Fruit fly (Drosophila melanogaster) S2 (cell line): ENCODE measurements around the gene Rsf1.
A peak's percentile ranks its signal among the peaks of the same experiment; 100 is the strongest.

Source experiments
- CG8478 ChIP-seq: fragments of >200 bp; optimal IDR thresholded peaks from 2 replicates; lab custom pipeline; 2018
- CTCF ChIP-seq, 2 experiments: fragments of >200 bp; optimal IDR thresholded peaks; 2 replicates each; lab custom pipeline; 2018

Gene Rsf1

dm6 chr2L:10263343-10263744, at the start of gene Rsf1:
Gene Rsf1, minus strand, starts transcription at chr2L:10263554.
- TF ChIP-seq CG8478, result no peak
- peak in 1 of 2 experiments; percentile 13 for TF ChIP-seq CTCF (optimal IDR thresholded peaks at IDR 0.05; lab: Kevin White, UChicago)

dm6 chr2L:10311822-10312221, 48.5 kb upstream of the Rsf1 start:
- TF ChIP-seq CTCF (optimal IDR thresholded peaks at IDR 0.05; lab: Kevin White, UChicago) (peak in 1 of 2 experiments; percentile 6), CG8478 (no peak)

dm6 chr2L:10310614-10311382, 47.4 kb upstream of the Rsf1 start, which contains the start of gene Cdk5alpha:
Gene Cdk5alpha, minus strand, starts transcription at chr2L:10310956.
- TF ChIP-seq CTCF (optimal IDR thresholded peaks at IDR 0.05; lab: Kevin White, UChicago) (no peak), CG8478 (no peak)

DNA sequence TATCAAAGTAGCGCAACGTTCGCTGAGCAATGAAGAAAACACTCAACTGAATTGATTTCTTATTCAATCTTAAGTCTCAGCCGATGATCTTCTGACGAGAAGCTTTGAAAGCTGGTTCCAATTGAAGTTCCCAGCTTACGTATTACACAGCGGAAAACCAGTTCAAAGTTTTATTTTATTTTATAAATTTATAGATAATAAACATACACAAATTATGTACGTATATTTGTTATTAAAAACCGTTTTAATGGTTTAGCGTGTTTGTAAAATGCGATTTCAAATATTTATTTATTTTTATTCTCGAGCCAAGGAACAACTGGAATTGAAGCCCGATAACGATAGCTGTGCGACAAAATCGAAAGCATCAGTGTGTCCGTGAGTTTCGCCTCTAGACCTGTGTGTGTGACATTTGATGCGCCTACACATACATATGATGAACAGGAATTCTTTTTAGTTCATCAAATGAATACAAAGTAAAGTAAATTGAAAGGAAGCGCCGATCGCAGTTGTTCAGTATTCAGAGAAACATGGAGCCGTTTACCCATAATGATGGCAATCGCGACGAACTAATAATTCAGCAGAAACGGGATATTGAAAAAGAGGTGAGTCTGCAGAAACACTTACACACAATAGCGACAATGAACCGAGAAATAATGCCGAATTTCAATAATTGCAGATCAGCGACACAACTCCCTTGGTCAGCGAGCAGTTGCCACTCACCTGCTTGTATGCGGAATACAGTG, 43.3 kb upstream of the Rsf1 start, which contains the start of the genes CG5390 and CG4968:
Gene CG5390, minus strand, starts transcription at position 77 of the 743 bp plus-strand sequence.
Gene CG4968, plus strand, starts transcription at position 405 of the 743 bp plus-strand sequence.
- TF ChIP-seq CG8478, result no peak
- no peak for TF ChIP-seq CTCF (optimal IDR thresholded peaks at IDR 0.05; lab: Kevin White, UChicago)

DNA sequence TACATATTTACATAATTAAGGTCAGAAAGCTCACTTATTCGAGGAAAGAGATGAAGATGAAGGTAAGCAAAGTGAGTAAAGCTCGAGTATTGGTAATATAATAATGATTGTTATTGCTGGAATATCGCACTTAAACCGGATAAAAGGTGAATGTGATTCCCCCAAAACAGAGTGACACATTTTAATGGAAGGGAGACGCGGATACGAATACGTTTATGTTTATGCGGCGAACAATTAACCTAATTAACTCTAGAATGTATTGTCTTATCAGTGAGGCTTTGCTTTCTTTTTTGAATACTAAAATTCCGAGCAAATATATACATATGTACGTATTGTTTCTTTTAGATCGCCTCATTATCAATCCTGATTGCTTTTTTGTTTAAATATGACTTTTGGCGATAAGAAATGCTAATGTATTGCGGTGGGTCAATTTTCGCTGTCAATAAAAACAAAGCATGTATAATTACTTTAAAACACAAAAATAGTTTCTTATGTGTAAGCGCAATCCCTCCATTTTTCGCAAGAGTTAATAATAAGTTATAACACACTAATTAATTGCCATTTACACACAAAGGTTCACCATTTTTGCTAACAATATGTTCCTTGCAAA, 42.3 kb upstream of the Rsf1 start:
- TF ChIP-seq CG8478 (no peak), CTCF (optimal IDR thresholded peaks at IDR 0.05; lab: Kevin White, UChicago) (no peak)

DNA sequence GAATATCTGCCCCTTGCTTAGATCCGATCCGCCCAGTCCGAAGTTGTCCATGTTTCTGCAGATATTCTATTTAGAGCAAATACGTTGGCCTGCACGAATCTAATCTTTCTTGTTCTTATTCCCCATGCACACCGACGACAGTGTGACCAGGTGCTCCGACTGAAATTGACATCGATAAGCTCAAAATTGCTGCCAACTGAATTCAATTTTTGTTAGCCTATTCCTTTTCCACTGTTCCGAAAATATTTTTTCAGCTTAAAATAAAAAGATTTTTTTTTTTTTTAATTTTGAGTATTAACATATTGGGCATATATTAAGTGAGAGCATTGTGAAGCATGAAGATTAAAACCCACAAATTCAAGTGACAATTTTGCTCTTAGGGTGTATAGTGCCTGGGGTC, 40.4 kb upstream of the Rsf1 start, which contains the start of gene nmd:
Gene nmd, minus strand, starts transcription at position 162 of the 400 bp plus-strand sequence.
- peak in 1 of 2 experiments; percentile 48 for TF ChIP-seq CTCF (optimal IDR thresholded peaks at IDR 0.05; lab: Kevin White, UChicago)
- TF ChIP-seq CG8478, result no peak

- TF ChIP-seq CTCF (optimal IDR thresholded peaks at IDR 0.05; lab: Kevin White, UChicago) (no peak), CG8478 (no peak)
These were observed 38.6 kb upstream of the Rsf1 start, which contains the start of gene CG13138 for dm6 chr2L:10301918-10302317. Gene CG13138, minus strand, starts transcription at chr2L:10302018.

DNA sequence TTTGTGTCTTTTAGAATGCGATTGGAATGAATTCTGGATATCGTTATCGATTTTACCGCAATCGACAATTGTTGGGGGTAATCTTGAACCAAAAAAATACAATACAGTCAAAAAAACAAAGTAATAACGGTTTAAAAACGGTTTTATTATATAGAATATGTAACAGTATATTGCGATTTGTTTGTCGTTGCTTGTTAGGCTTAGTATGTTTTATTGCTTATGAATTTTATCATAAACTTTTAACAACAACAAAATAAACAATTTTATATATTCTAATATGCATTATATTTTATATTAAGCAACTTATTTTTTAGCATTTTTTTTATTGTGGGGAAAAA, 36.4 kb upstream of the Rsf1 start, which contains the start of gene CYLD:
Gene CYLD, minus strand, starts transcription at position 38 of the 338 bp plus-strand sequence.
- TF ChIP-seq CTCF (optimal IDR thresholded peaks at IDR 0.05; lab: Kevin White, UChicago) (no peak), CG8478 (no peak)

DNA sequence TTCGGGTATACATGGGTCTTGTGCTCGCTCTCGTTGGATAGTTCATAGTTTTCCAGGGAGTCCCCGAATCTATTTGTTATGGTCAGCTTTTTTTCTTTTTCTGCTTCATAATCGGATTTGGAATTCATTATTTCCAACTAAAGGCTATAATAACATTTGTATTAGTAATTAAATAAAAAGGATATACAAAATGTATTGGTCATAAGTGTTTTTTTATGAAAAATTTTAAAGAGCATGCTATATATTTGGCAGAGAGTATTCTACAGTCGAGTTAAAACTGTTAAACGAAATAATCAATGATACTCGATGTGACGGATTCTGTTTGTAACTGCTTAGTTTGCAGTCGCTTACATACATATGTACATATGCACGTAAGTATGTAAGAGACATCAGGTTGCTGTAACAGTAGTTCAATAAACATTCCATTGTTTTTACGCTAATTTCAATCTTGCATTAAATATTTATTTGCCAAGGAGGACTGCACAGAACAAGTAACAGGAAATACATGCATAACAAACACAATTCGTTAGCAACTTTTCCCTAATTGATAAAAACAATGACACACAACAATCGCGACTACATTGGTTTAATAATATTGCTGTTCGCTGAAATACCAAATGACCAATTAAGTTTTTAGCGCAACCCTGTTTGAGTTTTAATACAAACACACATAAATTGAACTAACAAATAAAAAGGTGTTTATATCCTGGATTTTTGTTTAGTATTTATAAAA, 35.9 kb upstream of the Rsf1 start:
- no peak for TF ChIP-seq CTCF (optimal IDR thresholded peaks at IDR 0.05; lab: Kevin White, UChicago)
- TF ChIP-seq CG8478, result no peak

- TF ChIP-seq CG8478 (no peak), CTCF (optimal IDR thresholded peaks at IDR 0.05; lab: Kevin White, UChicago) (peak; percentile 19 to 40)
These were observed 35.0 kb upstream of the Rsf1 start for dm6 chr2L:10298306-10298705.

DNA sequence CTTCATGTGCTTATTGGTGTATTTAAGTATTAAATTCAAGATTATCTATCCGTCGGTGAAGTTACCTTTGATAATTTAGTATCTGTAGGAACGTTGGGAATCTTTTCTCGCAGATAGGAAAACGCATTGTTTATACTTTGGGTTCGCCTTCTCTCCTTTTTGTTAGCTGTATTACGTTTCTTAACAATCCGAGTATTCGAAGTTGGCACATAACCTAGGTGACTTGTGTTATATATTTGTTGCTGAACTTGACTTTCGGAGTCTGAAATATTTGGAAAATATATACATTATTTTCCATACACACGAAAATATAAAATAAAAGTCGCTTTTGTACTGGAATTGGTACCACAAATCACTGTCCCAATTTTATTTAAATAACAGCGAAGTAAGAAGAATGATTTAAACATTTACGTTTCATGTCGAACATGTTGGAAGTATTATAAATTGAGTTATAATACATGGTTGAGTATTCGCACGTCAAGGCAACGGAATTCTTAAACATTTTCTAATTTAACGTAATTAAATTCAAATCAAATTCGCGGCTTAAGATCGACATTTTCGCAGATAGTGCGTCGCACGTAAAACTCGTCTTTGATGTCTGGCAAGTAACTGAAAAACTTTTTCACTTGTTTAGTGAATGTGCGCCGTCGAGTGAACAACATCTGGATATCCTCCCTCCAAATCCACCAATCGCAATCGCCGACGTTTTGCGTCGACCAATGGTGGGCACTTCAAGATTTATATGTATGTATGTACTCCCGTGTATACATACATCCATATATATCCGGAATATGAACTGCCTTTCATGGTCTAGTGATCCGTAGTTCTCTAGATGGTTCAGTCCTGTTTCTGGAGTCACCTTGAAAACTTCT, 31.7 kb upstream of the Rsf1 start, which contains the start of gene Hand:
Gene Hand, minus strand, starts transcription at position 588 of the 872 bp plus-strand sequence.
- TF ChIP-seq CTCF (optimal IDR thresholded peaks at IDR 0.05; lab: Kevin White, UChicago) (no peak), CG8478 (no peak)

DNA sequence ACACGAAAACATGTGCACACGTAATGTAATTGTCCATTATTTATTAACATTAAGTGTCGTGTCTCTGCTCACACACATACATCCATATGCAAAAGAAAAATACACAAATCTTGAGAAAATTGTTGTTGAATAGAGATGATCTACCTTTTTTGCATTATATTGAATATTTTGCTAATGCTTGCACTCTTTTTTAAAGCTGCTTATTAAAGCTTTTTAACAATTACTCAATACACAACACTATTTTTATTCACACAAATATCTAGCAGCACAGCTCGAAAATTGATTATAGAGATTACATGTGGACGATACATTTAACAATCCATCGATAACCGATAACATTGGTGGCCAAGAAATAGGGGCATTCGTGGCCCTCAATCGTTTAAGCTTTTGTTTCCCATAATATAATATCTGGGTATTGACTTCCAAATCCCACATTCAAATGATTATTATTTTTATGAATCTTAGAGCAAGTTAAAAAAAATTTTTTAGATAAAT, 28.8 kb upstream of the Rsf1 start, which contains the start of gene Ufd4:
Gene Ufd4, minus strand, starts transcription at position 300 of the 495 bp plus-strand sequence.
- TF ChIP-seq CG8478 (no peak), CTCF (optimal IDR thresholded peaks at IDR 0.05; lab: Kevin White, UChicago) (no peak)

dm6 chr2L:10291276-10291675, 27.9 kb upstream of the Rsf1 start:
- no peak for TF ChIP-seq CTCF (optimal IDR thresholded peaks at IDR 0.05; lab: Kevin White, UChicago)
- TF ChIP-seq CG8478, result no peak
